Worm (Caenorhabditis elegans) whole organism, L4/young adult: ENCODE data around the gene rps-18.

Experiments
- W03F9.2 ChIP-seq: fragments of 150-350 bp; optimal IDR thresholded peaks from 2 replicates; lab custom pipeline; 2014; ENCODE audit warnings: missing biosample characterization, missing genetic modification characterization
- dao-5 ChIP-seq: sonication (generic microtip); optimal IDR thresholded peaks from 2 replicates; lab custom pipeline; 2016; ENCODE audit warnings: missing genotype, missing genetic modification characterization, moderate library complexity, missing compliant biosample characterization
- him-1 ChIP-seq: sonication (generic microtip); optimal IDR thresholded peaks from 2 replicates; lab custom pipeline; 2016; ENCODE audit warnings: missing genotype, missing genetic modification reagents, missing genetic modification characterization, missing compliant biosample characterization

- TF ChIP-seq W03F9.2 (no peak), him-1 (tag; lab: Kevin White, UChicago) (no peak), dao-5 (tag; lab: Kevin White, UChicago) (no peak)
These were observed 24.5 kb upstream of the rps-18 start for ce11 chrIV:14800931-14801330.
